Worm (Caenorhabditis elegans) whole organism, L2 larva: ENCODE results near the gene ubh-4.

Source experiments
- C34F6.9 ChIP-seq: fragments of 150-350 bp; optimal IDR thresholded peaks from 2 replicates; lab custom pipeline; 2014; ENCODE audit warnings: missing biosample characterization, missing genetic modification characterization
- R02D3.7 ChIP-seq: fragments of 150-350 bp; optimal IDR thresholded peaks from 2 replicates; lab custom pipeline; 2014; ENCODE audit warnings: missing biosample characterization, missing genetic modification characterization
- Y55F3AM.14 ChIP-seq: fragments of 200-800 bp; sonication (Bioruptor generic); optimal IDR thresholded peaks from 2 replicates; lab custom pipeline; 2018; ENCODE audit warnings: mild to moderate bottlenecking, missing genetic modification characterization, missing compliant biosample characterization
- ZK546.5 ChIP-seq: sonication (generic microtip); optimal IDR thresholded peaks from 2 replicates; lab custom pipeline; 2017; ENCODE audit warnings: missing biosample characterization, missing genetic modification characterization
- aly-2 ChIP-seq: fragments of 150-350 bp; optimal IDR thresholded peaks from 2 replicates; lab custom pipeline; 2014; ENCODE audit warnings: missing biosample characterization, missing genetic modification characterization
- ama-1 ChIP-seq: fragments of 150-350 bp; optimal IDR thresholded peaks from 2 replicates; lab custom pipeline; 2018; ENCODE audit warnings: inconsistent platforms
- blmp-1 ChIP-seq: sonication (generic microtip); optimal IDR thresholded peaks from 2 replicates; lab custom pipeline; 2017; ENCODE audit warnings: missing genetic modification characterization, mild to moderate bottlenecking, missing compliant biosample characterization, antibody characterized with exemption, moderate library complexity; ENCODE audit not compliant: insufficient read depth
- ceh-16 ChIP-seq: fragments of 150-350 bp; optimal IDR thresholded peaks from 2 replicates; lab custom pipeline; 2014; ENCODE audit warnings: missing biosample characterization, missing genetic modification characterization
- ceh-82 ChIP-seq: fragments of 150-350 bp; optimal IDR thresholded peaks from 2 replicates; lab custom pipeline; 2014; ENCODE audit warnings: missing biosample characterization, missing genetic modification characterization
- crh-2 ChIP-seq: sonication (generic microtip); optimal IDR thresholded peaks from 2 replicates; lab custom pipeline; 2017; ENCODE audit warnings: missing biosample characterization, missing genetic modification characterization
- elt-1 ChIP-seq: fragments of 150-350 bp; optimal IDR thresholded peaks from 2 replicates; lab custom pipeline; 2014; ENCODE audit warnings: missing biosample characterization, missing genetic modification characterization
- elt-3 ChIP-seq: sonication (generic microtip); optimal IDR thresholded peaks from 2 replicates; lab custom pipeline; 2017; ENCODE audit warnings: missing biosample characterization, missing genetic modification characterization
- fos-1 ChIP-seq: fragments of 150-350 bp; optimal IDR thresholded peaks from 2 replicates; lab custom pipeline; 2014; ENCODE audit warnings: missing biosample characterization, missing genetic modification characterization
- gmeb-1 ChIP-seq: fragments of 150-350 bp; optimal IDR thresholded peaks from 2 replicates; lab custom pipeline; 2014; ENCODE audit warnings: missing biosample characterization, missing genetic modification characterization
- lin-11 ChIP-seq: fragments of 150-350 bp; sonication (generic microtip); optimal IDR thresholded peaks from 2 replicates; lab custom pipeline; 2014; ENCODE audit warnings: missing biosample characterization, missing genetic modification characterization, inconsistent platforms, mixed read lengths
- lin-39 ChIP-seq: fragments of 150-350 bp; optimal IDR thresholded peaks from 2 replicates; lab custom pipeline; 2014; ENCODE audit warnings: missing biosample characterization, missing genetic modification reagents, missing genetic modification characterization
- mab-5 ChIP-seq: fragments of 150-350 bp; optimal IDR thresholded peaks from 2 replicates; lab custom pipeline; 2014; ENCODE audit warnings: missing biosample characterization, missing genetic modification characterization
- mbf-1 ChIP-seq: sonication (generic microtip); optimal IDR thresholded peaks from 2 replicates; lab custom pipeline; 2017; ENCODE audit warnings: missing biosample characterization, missing genetic modification characterization
- mdl-1 ChIP-seq, 2 experiments: fragments of 150-350 bp in 1 of 2; sonication (generic microtip) in 1 of 2; optimal IDR thresholded peaks; 2 replicates each; lab custom pipeline; 2017; ENCODE audit warnings: missing biosample characterization in 2 of 2, missing genetic modification characterization in 2 of 2
- nhr-11 ChIP-seq: fragments of 150-350 bp; optimal IDR thresholded peaks from 2 replicates; lab custom pipeline; 2014; ENCODE audit warnings: missing biosample characterization, missing genetic modification characterization
- nhr-12 ChIP-seq: fragments of 150-350 bp; optimal IDR thresholded peaks from 2 replicates; lab custom pipeline; 2014; ENCODE audit warnings: missing biosample characterization, missing genetic modification characterization
- nhr-129 ChIP-seq: fragments of 150-350 bp; optimal IDR thresholded peaks from 2 replicates; lab custom pipeline; 2014; ENCODE audit warnings: missing biosample characterization, missing genetic modification characterization
- nhr-21 ChIP-seq: fragments of 150-350 bp; optimal IDR thresholded peaks from 2 replicates; lab custom pipeline; 2014; ENCODE audit warnings: missing biosample characterization, missing genetic modification characterization
- nhr-237 ChIP-seq: fragments of 150-350 bp; optimal IDR thresholded peaks from 2 replicates; lab custom pipeline; 2014; ENCODE audit warnings: missing biosample characterization, missing genetic modification characterization
- nhr-25 ChIP-seq: fragments of 150-350 bp; sonication (generic microtip); optimal IDR thresholded peaks from 3 replicates; lab custom pipeline; 2014; ENCODE audit warnings: missing biosample characterization, missing genetic modification characterization
- nhr-77 ChIP-seq: fragments of 150-350 bp; optimal IDR thresholded peaks from 2 replicates; lab custom pipeline; 2014; ENCODE audit warnings: missing biosample characterization, missing genetic modification characterization
- peb-1 ChIP-seq: fragments of 150-350 bp; optimal IDR thresholded peaks from 2 replicates; lab custom pipeline; 2014; ENCODE audit warnings: missing biosample characterization, missing genetic modification characterization
- sem-4 ChIP-seq: fragments of 150-350 bp; optimal IDR thresholded peaks from 2 replicates; lab custom pipeline; 2014; ENCODE audit warnings: missing biosample characterization, missing genetic modification reagents, missing genetic modification characterization
- skn-1 ChIP-seq: sonication (generic microtip); optimal IDR thresholded peaks from 2 replicates; lab custom pipeline; 2017; ENCODE audit warnings: missing biosample characterization, missing genetic modification characterization
- sma-3 ChIP-seq: sonication (generic microtip); optimal IDR thresholded peaks from 2 replicates; lab custom pipeline; 2016; ENCODE audit warnings: missing genetic modification reagents, missing genetic modification characterization, missing compliant biosample characterization
- sma-9 ChIP-seq, 2 experiments: fragments of 150-350 bp in 1 of 2; sonication (generic microtip) in 1 of 2; optimal IDR thresholded peaks; 2 replicates each; lab custom pipeline; 2014 to 2016; ENCODE audit warnings: missing genetic modification characterization in 2 of 2, mild to moderate bottlenecking in 1 of 2, missing biosample characterization in 1 of 2, missing compliant biosample characterization in 1 of 2, missing genetic modification reagents in 1 of 2, moderate library complexity in 1 of 2
- snpc-4 ChIP-seq: fragments of 150-350 bp; optimal IDR thresholded peaks from 2 replicates; lab custom pipeline; 2014; ENCODE audit warnings: missing biosample characterization, missing genetic modification characterization
- unc-39 ChIP-seq: fragments of 150-350 bp; optimal IDR thresholded peaks from 2 replicates; lab custom pipeline; 2014; ENCODE audit warnings: missing biosample characterization, missing genetic modification characterization
- unc-55 ChIP-seq: fragments of 150-350 bp; sonication (generic microtip); optimal IDR thresholded peaks from 3 replicates; lab custom pipeline; 2014; ENCODE audit warnings: missing biosample characterization, missing genetic modification reagents, missing genetic modification characterization
- unc-62 ChIP-seq: fragments of 150-350 bp; optimal IDR thresholded peaks from 2 replicates; lab custom pipeline; 2014; ENCODE audit warnings: missing biosample characterization, missing genetic modification reagents, missing genetic modification characterization
- zag-1 ChIP-seq: fragments of 150-350 bp; optimal IDR thresholded peaks from 2 replicates; lab custom pipeline; 2014; ENCODE audit warnings: missing biosample characterization, missing genetic modification characterization
- ztf-1 ChIP-seq: fragments of 200-800 bp; sonication (Bioruptor generic); conservative IDR thresholded peaks from 2 replicates; pipeline ENCODE4 v1.3.6; 2022; ENCODE audit warnings: missing genetic modification characterization, missing compliant biosample characterization
- ztf-11 ChIP-seq: sonication (generic microtip); optimal IDR thresholded peaks from 2 replicates; lab custom pipeline; 2017; ENCODE audit warnings: missing biosample characterization, missing genetic modification characterization

Gene ubh-4

DNA sequence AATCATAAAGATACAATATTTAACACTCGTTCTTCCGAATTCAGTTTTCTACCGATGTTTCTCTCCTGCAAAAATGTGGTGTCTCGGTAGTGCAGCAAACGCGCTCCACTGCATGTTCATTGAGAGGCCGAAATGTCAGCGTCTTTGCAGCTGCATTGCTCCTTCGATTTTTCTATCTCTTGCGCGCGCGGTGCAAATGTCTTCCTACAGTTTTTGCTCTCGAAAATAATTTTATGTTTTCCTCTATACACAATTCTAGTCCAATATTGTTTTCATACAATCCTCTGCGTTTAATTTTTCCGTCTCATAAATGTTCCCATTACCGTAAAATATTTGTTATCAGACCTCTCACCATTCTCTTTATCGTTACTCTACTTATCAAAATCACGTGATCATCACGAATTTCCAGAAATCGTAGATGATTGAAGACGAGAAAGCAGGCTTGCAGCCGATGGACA is 23.0 kb upstream of the ubh-4 start, which contains the start of gene ufd-2 (continued):
- TF ChIP-seq nhr-77 (tag; lab: Kevin White, UChicago) (no peak), ama-1 (no peak)

DNA sequence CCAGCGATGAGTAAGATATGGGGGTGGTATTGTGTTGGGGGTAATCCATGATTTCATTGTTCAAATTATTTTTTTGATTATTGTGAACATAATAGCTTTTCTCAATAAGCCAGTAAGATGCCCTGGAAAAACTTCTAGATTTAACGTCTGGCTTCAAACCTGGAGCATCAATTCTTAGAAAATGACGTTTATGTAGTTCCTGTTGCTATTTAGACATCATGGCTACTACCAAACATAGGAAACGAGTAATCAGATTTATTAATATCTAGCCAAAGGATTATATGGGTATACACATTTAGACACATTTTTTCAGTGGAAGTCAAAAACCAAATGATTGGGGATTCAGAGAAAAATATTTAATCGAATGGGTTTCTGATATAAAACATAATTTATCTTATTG is 20.1 kb upstream of the ubh-4 start:
- TF ChIP-seq sma-9 (GFP tag; optimal IDR thresholded peaks at IDR 0.05; lab: Kevin White, UChicago) = peak; percentile 18
- no peak for TF ChIP-seq sma-9 (tag; optimal IDR thresholded peaks at IDR 0.05; lab: Kevin White, UChicago)
- TF ChIP-seq lin-11 (tag; lab: Kevin White, UChicago) = no peak
- TF ChIP-seq nhr-21 (tag; lab: Kevin White, UChicago) = peak; percentile 24

- TF ChIP-seq mdl-1 (tag; optimal IDR thresholded peaks at IDR 0.05; lab: Kevin White, UChicago) = no peak
- TF ChIP-seq unc-62 (GFP tag; lab: Kevin White, UChicago) = no peak
- TF ChIP-seq nhr-12 (tag; lab: Kevin White, UChicago) = no peak
- no peak for TF ChIP-seq snpc-4 (tag; lab: Kevin White, UChicago)
- no peak for TF ChIP-seq C34F6.9 (tag; lab: Kevin White, UChicago)
- TF ChIP-seq nhr-11 (tag; lab: Kevin White, UChicago) = no peak
- TF ChIP-seq nhr-129 (tag; lab: Kevin White, UChicago) = no peak
- TF ChIP-seq nhr-21 (tag; lab: Kevin White, UChicago) = no peak
- TF ChIP-seq ceh-16 (tag; lab: Kevin White, UChicago) = no peak
- no peak for TF ChIP-seq R02D3.7 (tag; lab: Kevin White, UChicago)
- TF ChIP-seq nhr-77 (tag; lab: Kevin White, UChicago) = no peak
- TF ChIP-seq elt-1 (tag; lab: Kevin White, UChicago) = no peak
- no peak for TF ChIP-seq Y55F3AM.14
- no peak for TF ChIP-seq ztf-1 (GFP tag; lab: Robert Waterston, UW)
- TF ChIP-seq, all 48 proteins: peak for 0
Observed at ce11 chrII:8058769-8059168, 19.4 kb upstream of the ubh-4 start, which contains the start of gene T05H10.8. TSS of gene T05H10.8 (plus strand) at chrII:8059069.

- no peak for TF ChIP-seq nhr-77 (tag; lab: Kevin White, UChicago)
- TF ChIP-seq elt-3 (tag; lab: Kevin White, UChicago) = no peak
- no peak for TF ChIP-seq zag-1 (tag; lab: Kevin White, UChicago)
- TF ChIP-seq unc-55 = no peak
- TF ChIP-seq lin-11 (tag; lab: Kevin White, UChicago) = no peak
- TF ChIP-seq crh-2 (tag; lab: Kevin White, UChicago) = no peak
- no peak for TF ChIP-seq R02D3.7 (tag; lab: Kevin White, UChicago)
- no peak for TF ChIP-seq aly-2
- TF ChIP-seq nhr-129 (tag; lab: Kevin White, UChicago) = no peak
- no peak for TF ChIP-seq gmeb-1 (tag; lab: Kevin White, UChicago)
- TF ChIP-seq fos-1 (tag; lab: Kevin White, UChicago) = no peak
- no peak for TF ChIP-seq unc-39 (tag; lab: Kevin White, UChicago)
- no peak for TF ChIP-seq nhr-25 (tag; lab: Kevin White, UChicago)
- no peak for TF ChIP-seq sem-4
- TF ChIP-seq snpc-4 (tag; lab: Kevin White, UChicago) = no peak
- no peak for TF ChIP-seq blmp-1
- TF ChIP-seq ceh-82 (tag; lab: Kevin White, UChicago) = no peak
- TF ChIP-seq ama-1 = no peak
- no peak for TF ChIP-seq mab-5 (tag; lab: Kevin White, UChicago)
Observed at ce11 chrII:8057911-8058310, 18.5 kb upstream of the ubh-4 start.

DNA sequence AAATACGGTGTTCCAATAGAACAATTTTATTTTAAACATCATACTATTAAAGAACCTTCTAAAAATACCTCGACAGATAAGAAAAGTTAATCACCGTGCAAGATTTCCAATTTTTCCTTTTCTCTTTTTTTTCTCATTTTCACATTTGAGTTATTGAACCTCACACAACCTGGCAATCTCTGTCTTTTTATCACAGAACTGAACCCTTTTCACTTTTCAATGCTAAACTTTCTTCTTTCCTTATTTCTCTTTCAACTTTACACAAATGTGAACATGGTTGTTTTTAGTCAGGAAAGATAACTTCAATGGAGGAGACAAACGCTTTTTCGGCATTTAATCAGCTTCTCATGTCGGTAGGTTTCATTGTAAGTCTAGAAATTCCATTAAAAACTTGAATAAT is 13.5 kb upstream of the ubh-4 start, which contains the start of gene T05H10.4:
TSS of gene T05H10.4 (plus strand) at position 301 of the 400 bp plus-strand sequence.
- TF ChIP-seq nhr-77 (tag; lab: Kevin White, UChicago) (no peak), unc-39 (tag; lab: Kevin White, UChicago) (no peak), ztf-11 (tag; lab: Kevin White, UChicago) (no peak), ztf-1 (GFP tag; lab: Robert Waterston, UW) (no peak), crh-2 (tag; lab: Kevin White, UChicago) (no peak), skn-1 (tag; lab: Kevin White, UChicago) (no peak), sem-4 (no peak), mbf-1 (tag; lab: Kevin White, UChicago) (no peak), aly-2 (no peak), nhr-237 (tag; lab: Kevin White, UChicago) (no peak), lin-39 (tag; lab: Kevin White, UChicago) (no peak), sma-9 (GFP tag; optimal IDR thresholded peaks at IDR 0.05; lab: Kevin White, UChicago) (no peak), sma-9 (tag; optimal IDR thresholded peaks at IDR 0.05; lab: Kevin White, UChicago) (no peak), peb-1 (tag; lab: Kevin White, UChicago) (no peak), mdl-1 (tag; optimal IDR thresholded peaks at IDR 0.05; lab: Kevin White, UChicago) (no peak), ZK546.5 (tag; lab: Kevin White, UChicago) (no peak), sma-3 (GFP tag; lab: Kevin White, UChicago) (no peak), nhr-11 (tag; lab: Kevin White, UChicago) (no peak)
